Worm (Caenorhabditis elegans) whole organism, late embryonic: Measurements from ENCODE around the gene T22D1.5.

Experiments
- madf-2 ChIP-seq: sonication (generic microtip); optimal IDR thresholded peaks from 2 replicates; lab custom pipeline; 2017; ENCODE audit warnings: missing genetic modification characterization, missing compliant biosample characterization
- odd-2 ChIP-seq: sonication (generic microtip); optimal IDR thresholded peaks from 2 replicates; lab custom pipeline; 2017; ENCODE audit warnings: antibody characterized with exemption, mild to moderate bottlenecking, missing genetic modification characterization, missing compliant biosample characterization
- unc-42 ChIP-seq: sonication (generic microtip); optimal IDR thresholded peaks from 2 replicates; lab custom pipeline; 2016; ENCODE audit warnings: missing genotype, missing genetic modification characterization, missing compliant biosample characterization

The T22D1.5 gene

DNA sequence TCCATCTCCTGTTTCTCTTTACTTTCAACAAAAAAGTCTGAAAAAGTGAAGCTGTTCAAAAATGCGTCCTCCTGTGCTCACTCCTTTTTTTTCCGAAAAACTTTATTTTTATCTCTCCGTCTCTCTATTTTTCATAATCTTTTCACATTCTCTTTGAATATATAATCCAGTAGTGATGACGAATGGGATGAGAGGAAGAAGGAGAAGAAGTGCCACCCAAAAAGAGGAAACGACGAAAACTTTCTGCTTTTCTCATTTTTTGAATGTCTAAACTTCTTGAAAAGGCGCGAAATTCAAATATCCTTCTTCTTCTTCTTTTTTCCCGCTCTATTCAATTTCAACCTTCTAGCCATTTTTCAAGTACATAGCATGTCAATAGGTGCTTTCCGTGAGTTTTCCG is 50.9 kb downstream of the T22D1.5 start:
- TF ChIP-seq unc-42 (tag; lab: Kevin White, UChicago) (peak; percentile 25), odd-2 (no peak), madf-2 (tag; lab: Kevin White, UChicago) (no peak)
